Worm (Caenorhabditis elegans) whole organism, L2 larva: ENCODE results near the gene C30F2.2.

Experiments
- C34F6.9 ChIP-seq: fragments of 150-350 bp; optimal IDR thresholded peaks from 2 replicates; lab custom pipeline; 2014; ENCODE audit warnings: missing biosample characterization, missing genetic modification characterization
- F13H6.1 ChIP-seq: sonication (generic microtip); optimal IDR thresholded peaks from 2 replicates; lab custom pipeline; 2016; ENCODE audit warnings: missing genetic modification characterization, missing compliant biosample characterization
- R02D3.7 ChIP-seq: fragments of 150-350 bp; optimal IDR thresholded peaks from 2 replicates; lab custom pipeline; 2014; ENCODE audit warnings: missing biosample characterization, missing genetic modification characterization
- Y55F3AM.14 ChIP-seq: fragments of 200-800 bp; sonication (Bioruptor generic); optimal IDR thresholded peaks from 2 replicates; lab custom pipeline; 2018; ENCODE audit warnings: mild to moderate bottlenecking, missing genetic modification characterization, missing compliant biosample characterization
- ZK546.5 ChIP-seq: sonication (generic microtip); optimal IDR thresholded peaks from 2 replicates; lab custom pipeline; 2017; ENCODE audit warnings: missing biosample characterization, missing genetic modification characterization
- alr-1 ChIP-seq: fragments of 150-350 bp; optimal IDR thresholded peaks from 2 replicates; lab custom pipeline; 2014; ENCODE audit warnings: missing biosample characterization, missing genetic modification characterization
- aly-2 ChIP-seq: fragments of 150-350 bp; optimal IDR thresholded peaks from 2 replicates; lab custom pipeline; 2014; ENCODE audit warnings: missing biosample characterization, missing genetic modification characterization
- ama-1 ChIP-seq: fragments of 150-350 bp; optimal IDR thresholded peaks from 2 replicates; lab custom pipeline; 2018; ENCODE audit warnings: inconsistent platforms
- blmp-1 ChIP-seq: sonication (generic microtip); optimal IDR thresholded peaks from 2 replicates; lab custom pipeline; 2017; ENCODE audit warnings: missing genetic modification characterization, mild to moderate bottlenecking, missing compliant biosample characterization, antibody characterized with exemption, moderate library complexity; ENCODE audit not compliant: insufficient read depth
- ceh-16 ChIP-seq: fragments of 150-350 bp; optimal IDR thresholded peaks from 2 replicates; lab custom pipeline; 2014; ENCODE audit warnings: missing biosample characterization, missing genetic modification characterization
- ceh-82 ChIP-seq: fragments of 150-350 bp; optimal IDR thresholded peaks from 2 replicates; lab custom pipeline; 2014; ENCODE audit warnings: missing biosample characterization, missing genetic modification characterization
- crh-2 ChIP-seq: sonication (generic microtip); optimal IDR thresholded peaks from 2 replicates; lab custom pipeline; 2017; ENCODE audit warnings: missing biosample characterization, missing genetic modification characterization
- dmd-4 ChIP-seq: sonication (generic microtip); optimal IDR thresholded peaks from 2 replicates; lab custom pipeline; 2017; ENCODE audit warnings: missing biosample characterization, missing genetic modification characterization
- egl-27 ChIP-seq: sonication (generic microtip); optimal IDR thresholded peaks from 3 replicates; lab custom pipeline; 2017; ENCODE audit warnings: missing biosample characterization, missing genetic modification reagents, missing genetic modification characterization
- elt-1 ChIP-seq: fragments of 150-350 bp; optimal IDR thresholded peaks from 2 replicates; lab custom pipeline; 2014; ENCODE audit warnings: missing biosample characterization, missing genetic modification characterization
- elt-3 ChIP-seq: sonication (generic microtip); optimal IDR thresholded peaks from 2 replicates; lab custom pipeline; 2017; ENCODE audit warnings: missing biosample characterization, missing genetic modification characterization
- fos-1 ChIP-seq: fragments of 150-350 bp; optimal IDR thresholded peaks from 2 replicates; lab custom pipeline; 2014; ENCODE audit warnings: missing biosample characterization, missing genetic modification characterization
- gmeb-1 ChIP-seq: fragments of 150-350 bp; optimal IDR thresholded peaks from 2 replicates; lab custom pipeline; 2014; ENCODE audit warnings: missing biosample characterization, missing genetic modification characterization
- lin-11 ChIP-seq: fragments of 150-350 bp; sonication (generic microtip); optimal IDR thresholded peaks from 2 replicates; lab custom pipeline; 2014; ENCODE audit warnings: missing biosample characterization, missing genetic modification characterization, inconsistent platforms, mixed read lengths
- lin-13 ChIP-seq: fragments of 150-350 bp; optimal IDR thresholded peaks from 2 replicates; lab custom pipeline; 2014; ENCODE audit warnings: missing biosample characterization, missing genetic modification reagents, missing genetic modification characterization
- lin-39 ChIP-seq: fragments of 150-350 bp; optimal IDR thresholded peaks from 2 replicates; lab custom pipeline; 2014; ENCODE audit warnings: missing biosample characterization, missing genetic modification reagents, missing genetic modification characterization
- lsy-2 ChIP-seq, 2 experiments: fragments of 150-350 bp in 1 of 2; sonication (generic microtip) in 1 of 2; optimal IDR thresholded peaks; 2 replicates each; lab custom pipeline; 2014 to 2017; ENCODE audit warnings: missing biosample characterization in 2 of 2, missing genetic modification characterization in 2 of 2
- mab-5 ChIP-seq: fragments of 150-350 bp; optimal IDR thresholded peaks from 2 replicates; lab custom pipeline; 2014; ENCODE audit warnings: missing biosample characterization, missing genetic modification characterization
- mbf-1 ChIP-seq: sonication (generic microtip); optimal IDR thresholded peaks from 2 replicates; lab custom pipeline; 2017; ENCODE audit warnings: missing biosample characterization, missing genetic modification characterization
- mdl-1 ChIP-seq, 2 experiments: fragments of 150-350 bp in 1 of 2; sonication (generic microtip) in 1 of 2; optimal IDR thresholded peaks; 2 replicates each; lab custom pipeline; 2017; ENCODE audit warnings: missing biosample characterization in 2 of 2, missing genetic modification characterization in 2 of 2
- nhr-10 ChIP-seq: sonication (generic microtip); optimal IDR thresholded peaks from 2 replicates; lab custom pipeline; 2017; ENCODE audit warnings: missing biosample characterization, missing genetic modification characterization
- nhr-11 ChIP-seq: fragments of 150-350 bp; optimal IDR thresholded peaks from 2 replicates; lab custom pipeline; 2014; ENCODE audit warnings: missing biosample characterization, missing genetic modification characterization
- nhr-12 ChIP-seq: fragments of 150-350 bp; optimal IDR thresholded peaks from 2 replicates; lab custom pipeline; 2014; ENCODE audit warnings: missing biosample characterization, missing genetic modification characterization
- nhr-129 ChIP-seq: fragments of 150-350 bp; optimal IDR thresholded peaks from 2 replicates; lab custom pipeline; 2014; ENCODE audit warnings: missing biosample characterization, missing genetic modification characterization
- nhr-21 ChIP-seq: fragments of 150-350 bp; optimal IDR thresholded peaks from 2 replicates; lab custom pipeline; 2014; ENCODE audit warnings: missing biosample characterization, missing genetic modification characterization
- nhr-23 ChIP-seq: fragments of 150-350 bp; optimal IDR thresholded peaks from 2 replicates; lab custom pipeline; 2014; ENCODE audit warnings: missing biosample characterization, missing genetic modification reagents, missing genetic modification characterization
- nhr-25 ChIP-seq: fragments of 150-350 bp; sonication (generic microtip); optimal IDR thresholded peaks from 3 replicates; lab custom pipeline; 2014; ENCODE audit warnings: missing biosample characterization, missing genetic modification characterization
- nhr-6 ChIP-seq: fragments of 150-350 bp; optimal IDR thresholded peaks from 2 replicates; lab custom pipeline; 2014; ENCODE audit warnings: missing biosample characterization, missing genetic modification characterization
- nhr-77 ChIP-seq: fragments of 150-350 bp; optimal IDR thresholded peaks from 2 replicates; lab custom pipeline; 2014; ENCODE audit warnings: missing biosample characterization, missing genetic modification characterization
- sem-4 ChIP-seq: fragments of 150-350 bp; optimal IDR thresholded peaks from 2 replicates; lab custom pipeline; 2014; ENCODE audit warnings: missing biosample characterization, missing genetic modification reagents, missing genetic modification characterization
- skn-1 ChIP-seq: sonication (generic microtip); optimal IDR thresholded peaks from 2 replicates; lab custom pipeline; 2017; ENCODE audit warnings: missing biosample characterization, missing genetic modification characterization
- sma-3 ChIP-seq: sonication (generic microtip); optimal IDR thresholded peaks from 2 replicates; lab custom pipeline; 2016; ENCODE audit warnings: missing genetic modification reagents, missing genetic modification characterization, missing compliant biosample characterization
- sma-9 ChIP-seq, 2 experiments: fragments of 150-350 bp in 1 of 2; sonication (generic microtip) in 1 of 2; optimal IDR thresholded peaks; 2 replicates each; lab custom pipeline; 2014 to 2016; ENCODE audit warnings: missing genetic modification characterization in 2 of 2, mild to moderate bottlenecking in 1 of 2, missing biosample characterization in 1 of 2, missing compliant biosample characterization in 1 of 2, missing genetic modification reagents in 1 of 2, moderate library complexity in 1 of 2
- snpc-4 ChIP-seq: fragments of 150-350 bp; optimal IDR thresholded peaks from 2 replicates; lab custom pipeline; 2014; ENCODE audit warnings: missing biosample characterization, missing genetic modification characterization
- unc-39 ChIP-seq: fragments of 150-350 bp; optimal IDR thresholded peaks from 2 replicates; lab custom pipeline; 2014; ENCODE audit warnings: missing biosample characterization, missing genetic modification characterization
- unc-55 ChIP-seq: fragments of 150-350 bp; sonication (generic microtip); optimal IDR thresholded peaks from 3 replicates; lab custom pipeline; 2014; ENCODE audit warnings: missing biosample characterization, missing genetic modification reagents, missing genetic modification characterization
- unc-62 ChIP-seq: fragments of 150-350 bp; optimal IDR thresholded peaks from 2 replicates; lab custom pipeline; 2014; ENCODE audit warnings: missing biosample characterization, missing genetic modification reagents, missing genetic modification characterization
- zag-1 ChIP-seq: fragments of 150-350 bp; optimal IDR thresholded peaks from 2 replicates; lab custom pipeline; 2014; ENCODE audit warnings: missing biosample characterization, missing genetic modification characterization
- ztf-1 ChIP-seq: fragments of 200-800 bp; sonication (Bioruptor generic); conservative IDR thresholded peaks from 2 replicates; pipeline ENCODE4 v1.3.6; 2022; ENCODE audit warnings: missing genetic modification characterization, missing compliant biosample characterization
- ztf-11 ChIP-seq: sonication (generic microtip); optimal IDR thresholded peaks from 2 replicates; lab custom pipeline; 2017; ENCODE audit warnings: missing biosample characterization, missing genetic modification characterization
- ztf-4 ChIP-seq: fragments of 150-350 bp; optimal IDR thresholded peaks from 2 replicates; lab custom pipeline; 2014; ENCODE audit warnings: missing biosample characterization, missing genetic modification characterization

C30F2.2 gene

DNA sequence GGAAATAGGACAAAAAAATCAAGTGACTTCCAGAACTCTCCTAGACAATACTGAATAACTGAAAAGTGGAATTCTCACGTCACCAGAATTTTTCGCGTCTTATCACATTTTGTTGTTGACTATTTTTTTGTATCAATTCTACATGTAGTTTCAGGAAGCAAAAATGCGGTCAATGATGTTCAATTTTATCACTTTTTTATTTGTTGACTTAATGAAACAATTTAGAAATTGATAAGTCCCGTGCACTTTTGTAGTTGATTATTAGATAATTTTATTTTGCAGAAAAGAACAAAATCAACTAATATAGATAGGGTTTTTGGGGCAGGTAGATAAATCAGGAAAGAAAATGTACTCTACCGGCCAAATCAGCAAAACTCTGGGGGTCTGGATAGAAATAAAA lies 45.2 kb upstream of the C30F2.2 start:
- TF ChIP-seq lin-11 (tag; lab: Kevin White, UChicago) = no peak
- peak; percentile 15 for TF ChIP-seq sma-9 (GFP tag; optimal IDR thresholded peaks at IDR 0.05; lab: Kevin White, UChicago)
- TF ChIP-seq sma-9 (tag; optimal IDR thresholded peaks at IDR 0.05; lab: Kevin White, UChicago) = no peak
- peak; percentile 34 for TF ChIP-seq crh-2
- TF ChIP-seq sma-3 (GFP tag; lab: Kevin White, UChicago) = no peak
- TF ChIP-seq nhr-12 (tag; lab: Kevin White, UChicago) = no peak
- no peak for TF ChIP-seq R02D3.7 (tag; lab: Kevin White, UChicago)
- TF ChIP-seq fos-1 (tag; lab: Kevin White, UChicago) = peak; percentile 27
- no peak for TF ChIP-seq nhr-77 (tag; lab: Kevin White, UChicago)
- TF ChIP-seq, all 48 proteins: peak for 3

DNA sequence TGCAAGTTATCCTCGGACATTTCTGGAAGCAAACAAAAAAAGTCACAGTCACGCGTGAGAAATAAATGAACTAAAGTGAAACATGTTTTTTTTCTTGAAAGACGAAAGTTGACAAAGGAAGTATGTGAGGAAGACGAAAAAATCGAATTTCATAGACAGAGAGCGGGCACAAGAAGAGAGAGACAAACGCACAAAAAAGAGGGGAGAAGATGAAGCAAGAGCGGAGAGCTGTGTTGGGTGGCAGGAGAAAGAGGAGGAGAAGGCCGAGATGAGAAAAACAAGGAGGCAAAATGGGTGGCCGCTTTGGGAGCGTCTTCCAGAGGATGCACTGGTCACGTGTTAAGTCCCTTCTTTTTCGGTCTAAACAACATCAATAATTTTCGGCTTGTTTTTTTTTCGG lies 43.8 kb upstream of the C30F2.2 start, which contains the start of gene ZK1073.1:
Gene ZK1073.1, minus strand, starts transcription at position 72 of the 400 bp plus-strand sequence.
- TF ChIP-seq Y55F3AM.14 (GFP tag; lab: Kevin White, UChicago) (no peak), unc-39 (no peak), R02D3.7 (tag; lab: Kevin White, UChicago) (no peak), dmd-4 (tag; lab: Kevin White, UChicago) (no peak), gmeb-1 (no peak), ztf-11 (no peak), aly-2 (tag; lab: Kevin White, UChicago) (no peak), egl-27 (no peak), zag-1 (tag; lab: Kevin White, UChicago) (peak; percentile 75), ZK546.5 (tag; lab: Kevin White, UChicago) (no peak), ceh-82 (tag; lab: Kevin White, UChicago) (no peak), sma-9 (GFP tag; optimal IDR thresholded peaks at IDR 0.05; lab: Kevin White, UChicago) (peak; percentile 41), sma-9 (tag; optimal IDR thresholded peaks at IDR 0.05; lab: Kevin White, UChicago) (no peak), nhr-25 (tag; lab: Kevin White, UChicago) (no peak), ztf-1 (GFP tag; lab: Robert Waterston, UW) (no peak), nhr-23 (tag; lab: Kevin White, UChicago) (no peak), ceh-16 (tag; lab: Kevin White, UChicago) (no peak), C34F6.9 (tag; lab: Kevin White, UChicago) (peak; percentile 65), lin-39 (tag; lab: Kevin White, UChicago) (no peak), nhr-11 (no peak), lsy-2 (tag; optimal IDR thresholded peaks at IDR 0.05; lab: Kevin White, UChicago) (peak in 1 of 2 experiments; percentile 39), mab-5 (tag; lab: Kevin White, UChicago) (peak; percentile 24), unc-62 (GFP tag; lab: Kevin White, UChicago) (no peak), nhr-10 (tag; lab: Kevin White, UChicago) (no peak), nhr-6 (tag; lab: Kevin White, UChicago) (no peak), nhr-77 (tag; lab: Kevin White, UChicago) (no peak), crh-2 (peak; percentile 9), mdl-1 (tag; optimal IDR thresholded peaks at IDR 0.05; lab: Kevin White, UChicago) (peak; percentile 25 to 78), nhr-12 (tag; lab: Kevin White, UChicago) (no peak), ama-1 (lab: Kevin White, UChicago) (no peak), elt-1 (no peak), lin-11 (tag; lab: Kevin White, UChicago) (no peak), elt-3 (no peak), mbf-1 (no peak), blmp-1 (tag; lab: Kevin White, UChicago) (no peak), ztf-4 (tag; lab: Kevin White, UChicago) (no peak), sma-3 (GFP tag; lab: Kevin White, UChicago) (no peak), unc-55 (GFP tag; lab: Kevin White, UChicago) (peak; percentile 71), nhr-129 (tag; lab: Kevin White, UChicago) (peak; percentile 86), lin-13 (no peak), snpc-4 (peak; percentile 26), sem-4 (tag; lab: Kevin White, UChicago) (no peak), skn-1 (tag; lab: Kevin White, UChicago) (no peak), fos-1 (tag; lab: Kevin White, UChicago) (no peak), alr-1 (no peak), F13H6.1 (peak; percentile 64), nhr-21 (no peak)
